Fruit fly (Drosophila melanogaster) whole organism, prepupa: Measurements from ENCODE around the gene Cp7Fa.

Source experiments
- Blimp-1 ChIP-seq: fragments of 200-800 bp; sonication (Bioruptor generic); optimal IDR thresholded peaks from 3 replicates; lab custom pipeline; 2017; ENCODE audit warnings: missing biosample characterization, missing genetic modification characterization, mild to moderate bottlenecking, moderate library complexity, missing genetic modification reagents
- CG10631 ChIP-seq: fragments of 200-800 bp; sonication (Bioruptor generic); optimal IDR thresholded peaks from 2 replicates; lab custom pipeline; 2016; ENCODE audit warnings: missing biosample characterization, missing genetic modification characterization
- CG10669 ChIP-seq: fragments of 200-800 bp; sonication (Bioruptor generic); optimal IDR thresholded peaks from 3 replicates; lab custom pipeline; 2018; ENCODE audit warnings: missing biosample characterization, mild to moderate bottlenecking, missing genetic modification characterization, moderate library complexity
- CG11762 ChIP-seq: fragments of 200-800 bp; sonication (Bioruptor generic); optimal IDR thresholded peaks from 3 replicates; lab custom pipeline; 2016; ENCODE audit warnings: missing biosample characterization, missing genetic modification characterization; ENCODE audit not compliant: insufficient read depth
- CG15336 ChIP-seq: fragments of 200-800 bp; sonication (Bioruptor generic); IDR thresholded peaks from 2 replicates; pipeline ENCODE4 v1.3.6; 2022; ENCODE audit warnings: missing biosample characterization, missing genetic modification characterization
- CG16779 ChIP-seq: fragments of 200-800 bp; sonication (Bioruptor generic); optimal IDR thresholded peaks from 3 replicates; lab custom pipeline; 2017; ENCODE audit warnings: missing biosample characterization, mild to moderate bottlenecking, missing genetic modification characterization
- CG31627 ChIP-seq: fragments of 200-800 bp; sonication (Bioruptor generic); optimal IDR thresholded peaks from 3 replicates; lab custom pipeline; 2016; ENCODE audit warnings: missing biosample characterization, missing genetic modification characterization
- CG32006 ChIP-seq: fragments of 200-800 bp; sonication (Bioruptor generic); optimal IDR thresholded peaks from 3 replicates; lab custom pipeline; 2017; ENCODE audit warnings: missing biosample characterization, mild to moderate bottlenecking, missing genetic modification characterization
- CG34406 ChIP-seq: fragments of 200-800 bp; sonication (Bioruptor generic); optimal IDR thresholded peaks from 3 replicates; lab custom pipeline; 2016; ENCODE audit warnings: missing biosample characterization, missing genetic modification characterization
- CG3919 ChIP-seq: fragments of 200-800 bp; sonication (Bioruptor generic); optimal IDR thresholded peaks from 3 replicates; lab custom pipeline; 2016; ENCODE audit warnings: missing biosample characterization, missing genetic modification characterization
- CG4318 ChIP-seq: fragments of 200-800 bp; sonication (Bioruptor generic); optimal IDR thresholded peaks from 3 replicates; lab custom pipeline; 2017; ENCODE audit warnings: missing biosample characterization, mild to moderate bottlenecking, missing genetic modification characterization
- CG6163 ChIP-seq: fragments of 200-800 bp; sonication (Bioruptor generic); IDR thresholded peaks from 3 replicates; pipeline ENCODE4 v1.3.6; 2022; ENCODE audit warnings: missing biosample characterization, missing genetic modification characterization
- CG6276 ChIP-seq: fragments of 200-800 bp; sonication (Bioruptor generic); optimal IDR thresholded peaks from 2 replicates; lab custom pipeline; 2017; ENCODE audit warnings: missing biosample characterization, mild to moderate bottlenecking, missing genetic modification characterization
- CG7368 ChIP-seq: fragments of 200-800 bp; sonication (Bioruptor generic); optimal IDR thresholded peaks from 3 replicates; lab custom pipeline; 2016; ENCODE audit warnings: missing biosample characterization, missing genetic modification characterization
- CG8119 ChIP-seq: fragments of 200-800 bp; sonication (Bioruptor generic); IDR thresholded peaks from 3 replicates; pipeline ENCODE4 v1.3.6; 2022; ENCODE audit warnings: missing biosample characterization, missing genetic modification characterization
- CG8319 ChIP-seq: fragments of 200-800 bp; sonication (Bioruptor generic); optimal IDR thresholded peaks from 3 replicates; lab custom pipeline; 2016; ENCODE audit warnings: missing biosample characterization, missing genetic modification characterization
- CG8632 ChIP-seq: fragments of 200-800 bp; sonication (Bioruptor generic); optimal IDR thresholded peaks from 3 replicates; lab custom pipeline; 2016; ENCODE audit warnings: missing biosample characterization, missing genetic modification characterization
- CG9139 ChIP-seq: fragments of 200-800 bp; sonication (Bioruptor generic); optimal IDR thresholded peaks from 3 replicates; lab custom pipeline; 2017; ENCODE audit warnings: missing biosample characterization, mild to moderate bottlenecking, missing genetic modification characterization
- Eip75B ChIP-seq: fragments of 200-800 bp; sonication (Bioruptor generic); optimal IDR thresholded peaks from 3 replicates; lab custom pipeline; 2016; ENCODE audit warnings: missing biosample characterization, missing genetic modification characterization
- Eip93F ChIP-seq: fragments of 200-800 bp; sonication (Bioruptor generic); optimal IDR thresholded peaks from 2 replicates; lab custom pipeline; 2016; ENCODE audit warnings: missing biosample characterization, mild to moderate bottlenecking, missing genetic modification characterization
- Ets21C ChIP-seq: fragments of 200-800 bp; sonication (Bioruptor generic); optimal IDR thresholded peaks from 3 replicates; lab custom pipeline; 2016; ENCODE audit warnings: missing biosample characterization, missing genetic modification characterization
- Ets96B ChIP-seq: fragments of 200-800 bp; optimal IDR thresholded peaks from 2 replicates; lab custom pipeline; 2019; ENCODE audit warnings: missing biosample characterization, mild to moderate bottlenecking, missing genetic modification characterization, moderate library complexity
- Gug ChIP-seq: fragments of 200-800 bp; sonication (Bioruptor generic); IDR thresholded peaks from 2 replicates; pipeline ENCODE4 v1.3.6; 2022; ENCODE audit warnings: missing biosample characterization, missing genetic modification characterization
- Hr38 ChIP-seq: sonication (Bioruptor generic); optimal IDR thresholded peaks from 2 replicates; lab custom pipeline; 2016; ENCODE audit warnings: missing biosample characterization, missing genetic modification characterization
- Hr39 ChIP-seq: fragments of 200-800 bp; sonication (Bioruptor generic); optimal IDR thresholded peaks from 2 replicates; lab custom pipeline; 2016; ENCODE audit warnings: missing biosample characterization, missing genetic modification characterization
- Hr4 ChIP-seq: fragments of 200-800 bp; sonication (Bioruptor generic); optimal IDR thresholded peaks from 3 replicates; lab custom pipeline; 2016; ENCODE audit warnings: missing biosample characterization, missing genetic modification characterization
- Lpt ChIP-seq: fragments of 200-800 bp; sonication (Bioruptor generic); optimal IDR thresholded peaks from 3 replicates; lab custom pipeline; 2016; ENCODE audit warnings: missing biosample characterization, missing genetic modification characterization
- Met ChIP-seq: fragments of 200-800 bp; sonication (Bioruptor generic); optimal IDR thresholded peaks from 3 replicates; lab custom pipeline; 2016; ENCODE audit warnings: missing biosample characterization, missing genetic modification characterization
- OdsH ChIP-seq: fragments of 200-800 bp; sonication (Bioruptor generic); optimal IDR thresholded peaks from 3 replicates; lab custom pipeline; 2016; ENCODE audit warnings: missing biosample characterization, missing genetic modification characterization
- Smox ChIP-seq: fragments of 200-800 bp; sonication (Bioruptor generic); optimal IDR thresholded peaks from 3 replicates; lab custom pipeline; 2016; ENCODE audit warnings: missing biosample characterization, missing genetic modification characterization
- Sox15 ChIP-seq: fragments of 200-800 bp; sonication (Bioruptor generic); optimal IDR thresholded peaks from 3 replicates; lab custom pipeline; 2016; ENCODE audit warnings: missing biosample characterization, missing genetic modification characterization
- achi ChIP-seq: fragments of 200-800 bp; sonication (Bioruptor generic); optimal IDR thresholded peaks from 3 replicates; lab custom pipeline; 2016; ENCODE audit warnings: missing biosample characterization, missing genetic modification characterization
- acj6 ChIP-seq: fragments of 200-800 bp; sonication (Bioruptor generic); optimal IDR thresholded peaks from 3 replicates; lab custom pipeline; 2016; ENCODE audit warnings: missing biosample characterization, missing genetic modification characterization
- dsx ChIP-seq: fragments of 200-800 bp; optimal IDR thresholded peaks from 3 replicates; lab custom pipeline; 2019; ENCODE audit warnings: missing biosample characterization, mild to moderate bottlenecking, missing genetic modification characterization, moderate library complexity; ENCODE audit not compliant: poor library complexity, severe bottlenecking
- eg ChIP-seq: fragments of 200-800 bp; sonication (Bioruptor generic); IDR thresholded peaks from 3 replicates; pipeline ENCODE4 v1.3.6; 2022; ENCODE audit warnings: missing biosample characterization, missing genetic modification characterization
- fd59A ChIP-seq: fragments of 200-800 bp; sonication (Bioruptor generic); optimal IDR thresholded peaks from 2 replicates; lab custom pipeline; 2017; ENCODE audit warnings: missing biosample characterization, mild to moderate bottlenecking, missing genetic modification characterization, missing genetic modification reagents
- fd85E ChIP-seq: fragments of 200-800 bp; sonication (Bioruptor generic); optimal IDR thresholded peaks from 3 replicates; lab custom pipeline; 2016; ENCODE audit warnings: missing biosample characterization, missing genetic modification characterization
- net ChIP-seq: fragments of 200-800 bp; sonication (Bioruptor generic); optimal IDR thresholded peaks from 3 replicates; lab custom pipeline; 2016; ENCODE audit warnings: missing biosample characterization, missing genetic modification characterization
- pdm3 ChIP-seq: fragments of 200-800 bp; sonication (Bioruptor generic); optimal IDR thresholded peaks from 3 replicates; lab custom pipeline; 2016; ENCODE audit warnings: missing biosample characterization, missing genetic modification characterization
- salr ChIP-seq, 2 experiments: fragments of 200-800 bp; sonication (Bioruptor generic); optimal IDR thresholded peaks; 3 replicates each; lab custom pipeline; 2016 to 2018; ENCODE audit warnings: missing biosample characterization in 2 of 2, missing genetic modification characterization in 2 of 2, mild to moderate bottlenecking in 1 of 2
- spab ChIP-seq: fragments of 200-800 bp; sonication (Bioruptor generic); optimal IDR thresholded peaks from 2 replicates; lab custom pipeline; 2017; ENCODE audit warnings: missing biosample characterization, mild to moderate bottlenecking, missing genetic modification characterization, missing genetic modification reagents
- ss ChIP-seq, 2 experiments: fragments of 200-800 bp; sonication (Bioruptor generic); optimal IDR thresholded peaks; 2 replicates in 1 of 2; 3 replicates in 1 of 2; lab custom pipeline; 2017 to 2018; ENCODE audit warnings: mild to moderate bottlenecking in 2 of 2, missing biosample characterization in 2 of 2, missing genetic modification characterization in 2 of 2, moderate library complexity in 1 of 2
- svp ChIP-seq: fragments of 200-800 bp; sonication (Bioruptor generic); peaks from one replicate; lab custom pipeline; 2016; ENCODE audit warnings: missing biosample characterization, missing genetic modification characterization
- topi ChIP-seq: fragments of 200-800 bp; sonication (Bioruptor generic); optimal IDR thresholded peaks from 3 replicates; lab custom pipeline; 2016; ENCODE audit warnings: missing biosample characterization, missing genetic modification characterization
- vri ChIP-seq: fragments of 200-800 bp; sonication (Bioruptor generic); optimal IDR thresholded peaks from 3 replicates; lab custom pipeline; 2016; ENCODE audit warnings: missing biosample characterization, mild to moderate bottlenecking, missing genetic modification characterization

Gene Cp7Fa

DNA sequence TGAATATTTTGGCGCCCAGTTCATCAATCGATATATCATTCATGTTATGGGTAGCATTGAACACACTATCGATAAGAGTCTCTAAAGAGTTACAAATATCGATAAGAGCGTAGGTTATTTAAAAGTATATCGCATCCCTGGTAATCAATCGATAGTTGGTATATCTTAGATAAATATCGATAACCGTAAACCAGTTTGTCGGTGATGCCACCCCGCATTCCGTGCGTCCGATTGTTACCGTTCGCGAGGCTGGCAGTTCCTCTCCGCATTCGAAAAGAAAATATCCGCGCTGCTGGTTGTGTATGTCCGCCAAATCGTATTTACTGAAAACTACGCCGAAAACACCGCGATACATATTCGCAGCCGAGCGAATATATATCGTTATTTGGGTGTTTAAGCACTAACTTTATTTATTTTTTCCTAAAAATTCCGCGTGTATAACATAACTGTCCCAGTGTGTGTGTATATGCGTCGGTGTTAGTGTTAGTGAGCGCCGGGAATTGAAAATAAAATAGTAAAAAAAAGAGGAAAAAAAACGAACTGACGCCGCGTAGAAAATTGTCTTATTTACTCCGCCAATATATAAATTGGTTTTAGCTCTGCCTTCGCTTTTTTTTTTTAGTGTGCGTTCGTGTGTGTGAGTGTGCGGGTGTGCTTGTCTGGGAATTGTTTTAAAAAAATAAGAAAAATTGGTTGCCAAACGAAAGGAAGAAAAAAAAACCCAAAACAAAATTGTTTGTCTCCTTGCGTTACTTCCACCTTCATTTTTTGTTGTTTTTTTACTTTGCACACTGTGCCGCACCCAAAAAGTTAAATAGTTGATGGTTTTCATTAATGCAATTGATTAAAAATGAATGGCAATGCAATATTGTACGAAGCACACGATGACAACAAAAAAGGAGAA is 46.7 kb downstream of the Cp7Fa start, which contains the start of gene Nrg (continued):
- no peak for TF ChIP-seq Ets21C
- TF ChIP-seq Hr38 (GFP tag; lab: Kevin White, UChicago) = no peak
- TF ChIP-seq acj6 (GFP tag; lab: Kevin White, UChicago) = peak; percentile 4
- no peak for TF ChIP-seq fd85E (GFP tag; lab: Kevin White, UChicago)
- no peak for TF ChIP-seq Eip75B (GFP tag; lab: Kevin White, UChicago)
- TF ChIP-seq spab (GFP tag; lab: Kevin White, UChicago) = no peak
- peak; percentile 16 for TF ChIP-seq CG7368 (GFP tag; lab: Kevin White, UChicago)
- TF ChIP-seq CG8119 (GFP tag; lab: Robert Waterston, UW) = 0 out of 3 replicates have a peak, but pooled peaks have one; percentile 46
- TF ChIP-seq svp (GFP tag; lab: Kevin White, UChicago) = peak; percentile 51
- no peak for TF ChIP-seq CG8632 (GFP tag; lab: Kevin White, UChicago)
- TF ChIP-seq Eip93F (GFP tag; lab: Kevin White, UChicago) = no peak
- no peak for TF ChIP-seq CG4318 (GFP tag; lab: Kevin White, UChicago)
- no peak for TF ChIP-seq CG8319

DNA sequence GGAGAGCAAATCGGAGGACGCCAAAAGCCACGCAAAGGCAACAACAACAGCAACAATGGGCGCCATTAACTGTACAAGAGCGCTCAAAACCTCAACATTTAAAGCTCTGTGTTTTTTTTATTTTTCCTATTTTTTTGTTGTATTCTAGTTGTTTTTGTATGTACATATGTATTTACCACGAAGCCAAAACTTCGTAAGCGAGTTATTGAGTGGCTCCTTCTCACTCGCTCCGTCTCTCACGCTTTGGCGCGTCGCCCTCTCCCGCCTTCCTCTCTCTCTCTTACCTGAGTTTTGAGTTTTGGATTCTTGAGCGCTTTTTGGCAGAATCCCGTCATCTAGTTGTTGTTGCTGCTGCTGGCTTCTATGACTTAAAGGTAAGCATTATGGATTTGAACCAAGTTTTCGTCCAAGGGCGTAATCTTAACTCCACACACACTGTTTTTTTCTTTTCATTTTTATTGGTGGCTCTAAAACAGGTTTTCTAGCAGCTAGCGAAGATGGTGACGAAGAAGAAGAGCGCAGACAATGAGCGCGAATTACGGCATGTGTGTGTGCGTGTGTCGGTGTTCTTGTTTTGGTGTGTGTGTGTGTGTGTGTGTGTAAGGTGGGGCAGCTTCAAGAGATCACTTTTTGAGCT is 47.5 kb downstream of the Cp7Fa start:
- TF ChIP-seq CG7368 (GFP tag; lab: Kevin White, UChicago) = no peak
- no peak for TF ChIP-seq achi (GFP tag; lab: Kevin White, UChicago)
- TF ChIP-seq CG31627 (GFP tag; lab: Kevin White, UChicago) = no peak
- no peak for TF ChIP-seq Hr39 (GFP tag; lab: Kevin White, UChicago)
- TF ChIP-seq fd59A (GFP tag; lab: Kevin White, UChicago) = no peak
- no peak for TF ChIP-seq CG34406
- TF ChIP-seq Hr4 (GFP tag; lab: Kevin White, UChicago) = no peak
- no peak for TF ChIP-seq Hr38 (GFP tag; lab: Kevin White, UChicago)
- TF ChIP-seq eg (GFP tag; lab: Robert Waterston, UW) = peak; percentile 45; the same call in 1 of the 3 replicates
- no peak for TF ChIP-seq Blimp-1 (GFP tag; lab: Kevin White, UChicago)
- no peak for TF ChIP-seq Smox (GFP tag; lab: Kevin White, UChicago)
- no peak for TF ChIP-seq CG11762 (GFP tag; lab: Kevin White, UChicago)
- no peak for TF ChIP-seq CG8319
- no peak for TF ChIP-seq vri (GFP tag; lab: Kevin White, UChicago)
- TF ChIP-seq fd85E (GFP tag; lab: Kevin White, UChicago) = no peak
- TF ChIP-seq CG6276 (GFP tag; lab: Kevin White, UChicago) = no peak
- no peak for TF ChIP-seq Ets21C
- TF ChIP-seq Eip93F (GFP tag; lab: Kevin White, UChicago) = no peak
- peak; percentile 45 for TF ChIP-seq CG9139 (GFP tag; lab: Kevin White, UChicago)
- no peak for TF ChIP-seq topi (GFP tag; lab: Kevin White, UChicago)
- TF ChIP-seq CG32006 (GFP tag; lab: Kevin White, UChicago) = no peak
- no peak for TF ChIP-seq CG15336 (GFP tag; lab: Robert Waterston, UW)
- no peak for TF ChIP-seq CG16779
- TF ChIP-seq Gug (GFP tag; lab: Robert Waterston, UW) = no peak
- TF ChIP-seq Ets96B (tag; lab: Kevin White, UChicago) = peak; percentile 13
- no peak for TF ChIP-seq CG4318 (GFP tag; lab: Kevin White, UChicago)
- TF ChIP-seq salr (GFP tag; optimal IDR thresholded peaks at IDR 0.05; lab: Kevin White, UChicago) = no peak
- peak; percentile 59 to 74 for TF ChIP-seq ss (GFP tag; optimal IDR thresholded peaks at IDR 0.05; lab: Kevin White, UChicago)
- no peak for TF ChIP-seq OdsH
- TF ChIP-seq CG10669 (GFP tag; lab: Kevin White, UChicago) = no peak
- peak; percentile 9 for TF ChIP-seq dsx (GFP tag; lab: Kevin White, UChicago)
- no peak for TF ChIP-seq svp (GFP tag; lab: Kevin White, UChicago)
- TF ChIP-seq Sox15 (GFP tag; lab: Kevin White, UChicago) = no peak
- TF ChIP-seq CG10631 (GFP tag; lab: Kevin White, UChicago) = no peak
- TF ChIP-seq Lpt = no peak
- no peak for TF ChIP-seq net (GFP tag; lab: Kevin White, UChicago)
- no peak for TF ChIP-seq CG3919 (GFP tag; lab: Kevin White, UChicago)
- peak; percentile 20; the same call in 1 of the 3 replicates for TF ChIP-seq CG6163 (GFP tag; lab: Robert Waterston, UW)
- no peak for TF ChIP-seq Met (GFP tag; lab: Kevin White, UChicago)
- peak; percentile 22; the same call in 1 of the 3 replicates for TF ChIP-seq CG8119 (GFP tag; lab: Robert Waterston, UW)
- no peak for TF ChIP-seq pdm3 (GFP tag; lab: Kevin White, UChicago)
- TF ChIP-seq spab (GFP tag; lab: Kevin White, UChicago) = peak; percentile 27
